Worm (Caenorhabditis elegans) whole organism, L1 larva: ENCODE data around the gene mdt-6.

Experiments
- C16A3.4 ChIP-seq: fragments of 150-350 bp; optimal IDR thresholded peaks from 2 replicates; lab custom pipeline; 2014; ENCODE audit warnings: missing biosample characterization, missing genetic modification characterization
- C34B4.2 ChIP-seq: sonication (generic microtip); optimal IDR thresholded peaks from 2 replicates; lab custom pipeline; 2017; ENCODE audit warnings: mild to moderate bottlenecking, missing genetic modification characterization, missing compliant biosample characterization
- Y116A8C.19 ChIP-seq: sonication (generic microtip); optimal IDR thresholded peaks from 2 replicates; lab custom pipeline; 2016; ENCODE audit warnings: missing compliant biosample characterization, missing genetic modification characterization, borderline replicate concordance
- aha-1 ChIP-seq: fragments of 150-350 bp; optimal IDR thresholded peaks from 2 replicates; lab custom pipeline; 2014; ENCODE audit warnings: missing biosample characterization, missing genetic modification characterization
- ceh-88 ChIP-seq: fragments of 200-800 bp; sonication (Bioruptor generic); IDR thresholded peaks from 2 replicates; pipeline ENCODE4 v1.3.6; 2022; ENCODE audit warnings: missing genetic modification characterization, missing compliant biosample characterization
- ces-1 ChIP-seq: fragments of 150-350 bp; optimal IDR thresholded peaks from 2 replicates; lab custom pipeline; 2014; ENCODE audit warnings: missing biosample characterization, missing genetic modification reagents, missing genetic modification characterization
- dsc-1 ChIP-seq: sonication (generic microtip); optimal IDR thresholded peaks from 2 replicates; lab custom pipeline; 2016; ENCODE audit warnings: mild to moderate bottlenecking, missing genetic modification characterization, missing compliant biosample characterization
- efl-1 ChIP-seq, 4 experiments: fragments of 150-350 bp; optimal IDR thresholded peaks in 3 of 4; peaks in 1 of 4; 1 replicate in 1 of 4; 2 replicates in 3 of 4; lab custom pipeline; 2014; ENCODE audit warnings: missing biosample characterization in 2 of 4, missing genetic modification characterization in 2 of 4, missing genetic modification reagents in 2 of 4
- egl-27 ChIP-seq, 2 experiments: fragments of 150-350 bp in 1 of 2; sonication (generic microtip); optimal IDR thresholded peaks; 3 replicates each; lab custom pipeline; 2017 to 2018; ENCODE audit warnings: missing biosample characterization in 2 of 2, missing genetic modification characterization in 2 of 2, missing genetic modification reagents in 2 of 2
- elt-2 ChIP-seq: sonication (generic microtip); optimal IDR thresholded peaks from 2 replicates; lab custom pipeline; 2016; ENCODE audit warnings: missing genetic modification characterization, mild to moderate bottlenecking, inconsistent platforms, missing compliant biosample characterization, missing genetic modification reagents
- elt-3 ChIP-seq, 6 experiments: fragments of 150-350 bp in 1 of 6; sonication (generic microtip); optimal IDR thresholded peaks; 2 replicates each; lab custom pipeline; 2017 to 2018; ENCODE audit warnings: missing biosample characterization in 6 of 6, missing genetic modification characterization in 6 of 6, inconsistent platforms in 1 of 6
- fkh-10 ChIP-seq: sonication (generic microtip); optimal IDR thresholded peaks from 2 replicates; lab custom pipeline; 2017; ENCODE audit warnings: missing biosample characterization, missing genetic modification reagents, missing genetic modification characterization
- fkh-8 ChIP-seq: sonication (generic microtip); optimal IDR thresholded peaks from 2 replicates; lab custom pipeline; 2016; ENCODE audit warnings: mild to moderate bottlenecking, missing genetic modification characterization, missing compliant biosample characterization
- fos-1 ChIP-seq: fragments of 150-350 bp; optimal IDR thresholded peaks from 2 replicates; lab custom pipeline; 2014; ENCODE audit warnings: missing biosample characterization, missing genetic modification characterization
- grh-1 ChIP-seq: fragments of 200-800 bp; sonication (Bioruptor generic); IDR thresholded peaks from 2 replicates; pipeline ENCODE4 v1.3.6; 2022; ENCODE audit warnings: missing genetic modification reagents, missing genetic modification characterization, missing compliant biosample characterization
- hlh-17 ChIP-seq: fragments of 200-800 bp; sonication (Bioruptor generic); optimal IDR thresholded peaks from 2 replicates; lab custom pipeline; 2018; ENCODE audit warnings: missing genetic modification characterization, mild to moderate bottlenecking, missing compliant biosample characterization, moderate library complexity, borderline replicate concordance
- lin-14 ChIP-seq: fragments of 200-800 bp; sonication (Bioruptor generic); optimal IDR thresholded peaks from 2 replicates; lab custom pipeline; 2018; ENCODE audit warnings: mild to moderate bottlenecking, missing genetic modification characterization, moderate library complexity, missing compliant biosample characterization
- lin-15B ChIP-seq: fragments of 150-350 bp; sonication (generic microtip); optimal IDR thresholded peaks from 3 replicates; lab custom pipeline; 2014; ENCODE audit warnings: missing biosample characterization, missing genetic modification characterization
- lin-35 ChIP-seq, 2 experiments: fragments of 150-350 bp; optimal IDR thresholded peaks; 2 replicates each; lab custom pipeline; 2014; ENCODE audit warnings: missing biosample characterization in 2 of 2, missing genetic modification characterization in 2 of 2, missing genetic modification reagents in 2 of 2
- lir-3 ChIP-seq: sonication (generic microtip); optimal IDR thresholded peaks from 2 replicates; lab custom pipeline; 2016; ENCODE audit warnings: mild to moderate bottlenecking, missing genetic modification characterization, moderate library complexity, missing compliant biosample characterization; ENCODE audit not compliant: poor library complexity
- mef-2 ChIP-seq: fragments of 150-350 bp; optimal IDR thresholded peaks from 2 replicates; lab custom pipeline; 2014; ENCODE audit warnings: missing biosample characterization, missing genetic modification characterization
- mep-1 ChIP-seq: fragments of 150-350 bp; optimal IDR thresholded peaks from 2 replicates; lab custom pipeline; 2014; ENCODE audit warnings: missing biosample characterization, missing genetic modification characterization
- nhr-19 ChIP-seq: fragments of 200-800 bp; sonication (Bioruptor generic); conservative IDR thresholded peaks from 2 replicates; pipeline ENCODE4 v1.3.6; 2022; ENCODE audit warnings: missing genetic modification characterization, missing compliant biosample characterization
- nhr-237 ChIP-seq: fragments of 150-350 bp; optimal IDR thresholded peaks from 2 replicates; lab custom pipeline; 2014; ENCODE audit warnings: missing biosample characterization, missing genetic modification characterization
- nhr-28 ChIP-seq: fragments of 150-350 bp; optimal IDR thresholded peaks from 2 replicates; lab custom pipeline; 2014; ENCODE audit warnings: missing biosample characterization, missing genetic modification characterization
- nhr-71 ChIP-seq: sonication (generic microtip); optimal IDR thresholded peaks from 2 replicates; lab custom pipeline; 2016; ENCODE audit warnings: mild to moderate bottlenecking, missing genetic modification characterization, moderate library complexity, missing compliant biosample characterization
- nhr-84 ChIP-seq: sonication (generic microtip); optimal IDR thresholded peaks from 2 replicates; lab custom pipeline; 2017; ENCODE audit warnings: missing biosample characterization, missing genetic modification characterization
- nhr-85 ChIP-seq: sonication (generic microtip); peaks from one replicate; lab custom pipeline; 2016; ENCODE audit warnings: missing genetic modification characterization, inconsistent platforms, missing compliant biosample characterization
- pag-3 ChIP-seq: sonication (generic microtip); optimal IDR thresholded peaks from 2 replicates; lab custom pipeline; 2017; ENCODE audit warnings: missing genetic modification characterization, mild to moderate bottlenecking, missing compliant biosample characterization, antibody characterized with exemption, borderline replicate concordance; ENCODE audit not compliant: insufficient read depth
- snpc-4 ChIP-seq: fragments of 150-350 bp; optimal IDR thresholded peaks from 2 replicates; lab custom pipeline; 2014; ENCODE audit warnings: missing biosample characterization, missing genetic modification characterization
- sox-4 ChIP-seq: sonication (generic microtip); optimal IDR thresholded peaks from 2 replicates; lab custom pipeline; 2016; ENCODE audit warnings: missing genetic modification characterization, missing compliant biosample characterization
- sptf-1 ChIP-seq: fragments of 150-350 bp; optimal IDR thresholded peaks from 2 replicates; lab custom pipeline; 2014; ENCODE audit warnings: missing biosample characterization, missing genetic modification characterization
- tbx-2 ChIP-seq: sonication (generic microtip); optimal IDR thresholded peaks from 2 replicates; lab custom pipeline; 2016; ENCODE audit warnings: missing genetic modification characterization, missing compliant biosample characterization
- tlp-1 ChIP-seq: fragments of 150-350 bp; optimal IDR thresholded peaks from 2 replicates; lab custom pipeline; 2014; ENCODE audit warnings: missing biosample characterization, missing genetic modification characterization
- unc-98 ChIP-seq: fragments of 200-800 bp; sonication (Bioruptor generic); IDR thresholded peaks from 2 replicates; pipeline ENCODE4 v1.3.6; 2022; ENCODE audit warnings: missing genetic modification characterization, missing compliant biosample characterization
- vab-15 ChIP-seq: sonication (generic microtip); optimal IDR thresholded peaks from 2 replicates; lab custom pipeline; 2017; ENCODE audit warnings: missing genotype, mild to moderate bottlenecking, missing genetic modification characterization, missing compliant biosample characterization
- zip-4 ChIP-seq: fragments of 200-800 bp; sonication (Bioruptor generic); optimal IDR thresholded peaks from 2 replicates; lab custom pipeline; 2018; ENCODE audit warnings: mild to moderate bottlenecking, missing genetic modification characterization, moderate library complexity, missing compliant biosample characterization
- ztf-11 ChIP-seq, 2 experiments: sonication (generic microtip); optimal IDR thresholded peaks; 2 replicates each; lab custom pipeline; 2016 to 2017; ENCODE audit warnings: missing genetic modification characterization in 2 of 2, missing biosample characterization in 1 of 2, missing compliant biosample characterization in 1 of 2

The mdt-6 gene

DNA sequence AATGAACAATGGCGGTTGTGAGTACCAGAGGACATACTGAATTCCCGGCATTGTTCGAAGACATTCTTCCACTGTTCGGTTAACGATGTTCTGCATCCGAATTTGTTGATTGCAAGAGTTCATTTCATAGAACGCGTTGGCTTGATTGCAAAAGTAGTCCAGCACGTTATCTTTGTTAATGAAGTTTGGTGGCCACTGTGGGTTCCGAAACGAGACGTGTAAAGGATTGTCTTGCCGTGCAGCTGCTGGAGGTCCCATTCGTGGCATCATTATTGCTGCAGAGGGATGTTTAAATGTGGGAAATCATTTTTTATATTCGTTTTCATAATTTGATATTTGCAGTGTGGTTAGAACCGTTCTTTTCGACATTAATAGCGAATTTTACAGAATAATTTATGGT is at the start of gene mdt-6:
mdt-6 (minus strand) TSS at position 275 of the 400 bp plus-strand sequence.
- TF ChIP-seq unc-98 (GFP tag; lab: Robert Waterston, UW) (no peak), nhr-85 (peak; percentile 5)

DNA sequence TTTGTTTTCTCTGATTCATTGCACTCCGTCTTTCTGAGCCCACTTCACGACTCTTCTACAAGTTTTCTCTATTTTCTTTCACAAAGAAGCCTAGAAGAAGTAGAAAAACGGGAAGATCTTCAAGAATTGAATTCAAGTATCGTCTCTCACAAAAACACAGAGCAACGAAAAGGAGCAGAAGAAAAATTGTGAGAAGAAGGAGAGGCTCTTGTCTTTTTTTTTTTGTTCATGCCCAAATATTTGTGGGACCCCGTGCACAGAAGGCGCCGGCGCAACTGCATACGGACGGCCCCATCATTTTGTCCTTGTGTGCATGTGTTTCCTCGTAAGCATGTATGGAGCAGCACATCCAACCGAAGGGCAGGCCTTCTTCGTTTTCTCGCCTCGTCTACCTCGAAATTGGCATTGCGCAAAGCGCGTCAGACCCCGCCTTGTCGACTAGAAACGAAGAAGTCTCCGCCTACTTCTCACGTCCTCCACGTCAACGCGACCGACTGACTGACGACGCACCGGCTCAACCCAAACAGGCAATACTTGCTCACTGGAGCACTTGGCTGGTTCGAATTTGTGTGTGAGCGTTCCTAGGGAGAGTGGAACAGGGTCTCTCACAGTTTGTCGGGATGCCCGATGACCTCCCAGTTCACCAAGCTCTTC is 47.2 kb upstream of the mdt-6 start:
- TF ChIP-seq nhr-237 (tag; lab: Kevin White, UChicago): no peak
- peak; percentile 60 for TF ChIP-seq fkh-10 (GFP tag; lab: Kevin White, UChicago)
- TF ChIP-seq lin-14: peak; percentile 44

DNA sequence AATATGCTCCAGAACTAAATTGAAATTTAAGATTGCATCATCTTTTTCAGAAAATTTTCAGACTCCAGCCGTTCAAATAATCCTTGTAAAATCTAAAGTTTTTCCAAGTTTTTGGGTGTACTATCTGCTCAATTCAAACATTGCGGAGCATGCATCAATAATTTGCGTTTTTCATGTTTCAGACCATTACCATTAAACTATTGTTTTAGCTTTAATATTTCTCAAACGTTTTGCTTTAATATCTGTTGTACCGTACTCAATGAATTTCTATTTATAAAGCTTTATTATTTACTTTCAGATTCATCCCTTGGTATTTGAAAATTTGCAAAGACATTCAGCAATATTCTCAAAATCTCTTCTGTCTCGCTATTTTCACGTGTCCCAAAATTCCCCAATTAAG is 43.8 kb upstream of the mdt-6 start, which contains the start of gene odr-2:
odr-2 (plus strand) TSS at position 301 of the 400 bp plus-strand sequence.
- no peak for TF ChIP-seq pag-3
- no peak for TF ChIP-seq dsc-1 (tag; lab: Kevin White, UChicago)
- no peak for TF ChIP-seq ztf-11 (tag; optimal IDR thresholded peaks at IDR 0.05; lab: Kevin White, UChicago)
- TF ChIP-seq lir-3: no peak
- TF ChIP-seq ceh-88 (GFP tag; lab: Robert Waterston, UW): no peak
- TF ChIP-seq vab-15 (tag; lab: Kevin White, UChicago): no peak
- no peak for TF ChIP-seq lin-14
- TF ChIP-seq elt-3 (tag; optimal IDR thresholded peaks at IDR 0.05; lab: Kevin White, UChicago): no peak

DNA sequence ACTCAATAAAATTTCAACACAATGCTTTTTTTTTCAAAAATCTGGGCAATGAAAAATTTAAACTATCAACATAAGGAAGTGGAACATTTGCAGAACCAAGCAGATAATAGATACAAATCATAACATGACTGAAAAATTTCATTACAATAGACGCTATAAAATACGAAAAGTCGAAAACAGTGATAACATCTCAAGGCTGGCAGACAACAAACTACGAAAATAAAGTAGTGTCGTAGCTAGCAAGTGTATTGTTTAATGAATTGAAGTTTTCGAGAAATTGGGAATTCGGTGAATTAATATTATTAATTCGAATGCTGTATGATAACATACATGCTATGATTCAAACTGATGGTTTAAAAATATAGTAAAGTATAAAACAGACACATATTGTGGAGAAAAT is 37.4 kb upstream of the mdt-6 start:
- no peak for TF ChIP-seq nhr-28 (tag; lab: Kevin White, UChicago)
- TF ChIP-seq lin-14: no peak
- no peak for TF ChIP-seq mep-1 (tag; lab: Kevin White, UChicago)
- TF ChIP-seq efl-1 (optimal IDR thresholded peaks at IDR 0.05; lab: Kevin White, UChicago): no peak
- TF ChIP-seq efl-1 (GFP tag; optimal IDR thresholded peaks at IDR 0.05 in 1 of 2; lab: Kevin White, UChicago): peak in 1 of 2 experiments; percentile 6
- no peak for TF ChIP-seq ces-1
- TF ChIP-seq fkh-8: no peak

DNA sequence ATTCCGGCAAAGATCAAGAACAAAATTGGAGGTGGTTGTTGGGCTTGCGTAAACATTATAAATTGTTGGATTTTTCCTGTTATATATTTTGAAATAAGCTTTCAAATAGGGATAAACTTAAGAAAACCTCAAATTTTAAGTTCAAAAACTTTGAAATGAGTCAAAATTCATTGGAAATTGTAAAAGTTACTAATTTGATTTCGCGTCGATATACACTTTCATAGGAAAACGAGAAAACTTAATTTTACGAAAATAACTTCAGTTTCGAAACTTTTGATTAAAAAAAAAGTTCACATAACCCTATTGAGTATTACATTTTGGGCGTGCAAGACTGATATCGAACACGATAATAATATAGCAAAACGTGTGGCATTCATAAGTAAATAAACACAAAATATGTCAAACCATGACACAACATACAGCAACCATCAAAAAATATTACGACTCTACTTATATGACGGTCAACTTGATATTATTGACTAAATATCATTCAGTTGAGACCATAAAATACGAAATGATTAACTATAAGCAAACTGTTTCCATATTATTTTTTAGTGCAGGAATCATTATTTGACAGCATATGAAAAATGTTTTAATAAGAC is 36.8 kb upstream of the mdt-6 start:
- no peak for TF ChIP-seq nhr-84 (tag; lab: Kevin White, UChicago)
- no peak for TF ChIP-seq efl-1 (optimal IDR thresholded peaks at IDR 0.05; lab: Kevin White, UChicago)
- peak in 1 of 2 experiments; percentile 91 for TF ChIP-seq efl-1 (GFP tag; optimal IDR thresholded peaks at IDR 0.05 in 1 of 2; lab: Kevin White, UChicago)

DNA sequence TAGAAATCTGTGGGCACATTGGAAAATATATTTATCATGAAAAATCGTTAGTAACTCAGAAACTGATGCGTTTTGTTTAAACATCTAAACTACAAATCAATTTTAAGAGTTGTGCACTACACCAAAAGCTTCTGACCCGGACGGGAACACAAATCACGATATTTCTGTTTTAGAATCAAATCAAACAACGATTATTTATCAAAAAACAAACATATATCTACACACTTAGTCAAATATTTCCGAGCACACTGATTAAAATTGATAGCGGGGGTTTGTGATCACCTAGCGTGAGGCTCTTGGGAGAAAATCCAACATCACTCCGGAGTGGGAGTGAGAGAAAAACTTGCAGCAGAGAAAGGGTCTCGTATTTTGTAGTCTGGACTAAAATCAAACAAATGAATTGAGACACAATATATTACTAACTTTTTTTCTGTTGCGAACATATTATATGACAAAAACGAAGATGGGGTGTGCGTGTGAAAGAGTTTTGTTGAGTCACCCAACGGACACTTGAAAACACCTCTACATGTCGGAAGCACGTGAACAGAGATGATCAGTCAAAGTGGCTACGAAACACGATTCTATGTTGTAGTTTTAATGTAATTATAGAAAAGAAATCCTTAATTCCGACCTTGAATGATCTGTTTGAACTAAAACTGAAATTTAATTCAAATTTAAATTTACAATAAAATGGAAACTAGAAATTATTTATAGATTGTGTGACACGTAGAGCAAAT is 36.0 kb upstream of the mdt-6 start:
- TF ChIP-seq dsc-1 (tag; lab: Kevin White, UChicago) (peak; percentile 14), lin-35 (GFP tag; optimal IDR thresholded peaks at IDR 0.05; lab: Kevin White, UChicago) (no peak), grh-1 (GFP tag; lab: Robert Waterston, UW) (no peak), sptf-1 (tag; lab: Kevin White, UChicago) (no peak), mef-2 (tag; lab: Kevin White, UChicago) (no peak), egl-27 (tag; optimal IDR thresholded peaks at IDR 0.05; lab: Kevin White, UChicago) (no peak), aha-1 (no peak), tlp-1 (tag; lab: Kevin White, UChicago) (no peak), tbx-2 (tag; lab: Kevin White, UChicago) (no peak), Y116A8C.19 (tag; lab: Kevin White, UChicago) (no peak), C16A3.4 (tag; lab: Kevin White, UChicago) (no peak), C34B4.2 (tag; lab: Kevin White, UChicago) (no peak), nhr-19 (no peak), snpc-4 (tag; lab: Kevin White, UChicago) (no peak), zip-4 (no peak), elt-2 (tag; lab: Kevin White, UChicago) (peak; percentile 67), sox-4 (no peak), unc-98 (GFP tag; lab: Robert Waterston, UW) (no peak), lin-15B (tag; lab: Kevin White, UChicago) (no peak), nhr-71 (tag; lab: Kevin White, UChicago) (peak; percentile 19), vab-15 (tag; lab: Kevin White, UChicago) (no peak), hlh-17 (GFP tag; lab: Kevin White, UChicago) (no peak), ces-1 (no peak), fos-1 (tag; lab: Kevin White, UChicago) (no peak), fkh-8 (no peak)
